Worm (Caenorhabditis elegans) whole organism, mixed stage, embryonic: Measurements from ENCODE around the gene dct-1.

Experiments
- M03D4.4 ChIP-seq: sonication (generic microtip); optimal IDR thresholded peaks from 2 replicates; lab custom pipeline; 2017; ENCODE audit warnings: mild to moderate bottlenecking, missing genetic modification characterization, missing compliant biosample characterization
- bed-3 ChIP-seq: fragments of 200-800 bp; sonication (Bioruptor generic); optimal IDR thresholded peaks from 3 replicates; lab custom pipeline; 2018; ENCODE audit warnings: mild to moderate bottlenecking, missing genetic modification characterization, moderate library complexity, missing compliant biosample characterization
- ceh-39 ChIP-seq: fragments of 150-350 bp; optimal IDR thresholded peaks from 2 replicates; lab custom pipeline; 2014; ENCODE audit warnings: missing biosample characterization, missing genetic modification characterization
- ceh-43 ChIP-seq: fragments of 200-800 bp; sonication (Bioruptor generic); optimal IDR thresholded peaks from 2 replicates; lab custom pipeline; 2018; ENCODE audit warnings: mild to moderate bottlenecking, missing genetic modification characterization, moderate library complexity, missing compliant biosample characterization
- ces-1 ChIP-seq: fragments of 150-350 bp; optimal IDR thresholded peaks from 2 replicates; lab custom pipeline; 2014; ENCODE audit warnings: missing biosample characterization, missing genetic modification reagents, missing genetic modification characterization
- cnd-1 ChIP-seq: fragments of 200-800 bp; sonication (Bioruptor generic); optimal IDR thresholded peaks from 2 replicates; lab custom pipeline; 2018; ENCODE audit warnings: mild to moderate bottlenecking, missing genetic modification characterization, missing compliant biosample characterization
- drap-1 ChIP-seq: fragments of 200-800 bp; sonication (Bioruptor generic); optimal IDR thresholded peaks from 3 replicates; lab custom pipeline; 2018; ENCODE audit warnings: mild to moderate bottlenecking, missing genetic modification characterization, missing compliant biosample characterization
- ham-2 ChIP-seq: fragments of 200-800 bp; sonication (Bioruptor generic); optimal IDR thresholded peaks from 2 replicates; lab custom pipeline; 2018; ENCODE audit warnings: mild to moderate bottlenecking, missing genetic modification characterization, missing compliant biosample characterization
- hlh-1 ChIP-seq: fragments of 150-350 bp; optimal IDR thresholded peaks from 2 replicates; lab custom pipeline; 2014; ENCODE audit warnings: missing biosample characterization, missing genetic modification reagents, missing genetic modification characterization
- lin-13 ChIP-seq: fragments of 150-350 bp; optimal IDR thresholded peaks from 2 replicates; lab custom pipeline; 2014; ENCODE audit warnings: missing biosample characterization, missing genetic modification characterization
- lin-32 ChIP-seq: fragments of 200-800 bp; sonication (Bioruptor generic); optimal IDR thresholded peaks from 2 replicates; lab custom pipeline; 2018; ENCODE audit warnings: mild to moderate bottlenecking, missing genetic modification characterization, missing compliant biosample characterization
- lsy-2 ChIP-seq: fragments of 150-350 bp; optimal IDR thresholded peaks from 2 replicates; lab custom pipeline; 2014; ENCODE audit warnings: missing biosample characterization, missing genetic modification characterization
- mab-5 ChIP-seq: fragments of 150-350 bp; optimal IDR thresholded peaks from 2 replicates; lab custom pipeline; 2014; ENCODE audit warnings: missing biosample characterization, missing genetic modification characterization
- nhr-12 ChIP-seq: fragments of 150-350 bp; optimal IDR thresholded peaks from 2 replicates; lab custom pipeline; 2014; ENCODE audit warnings: missing biosample characterization, missing genetic modification characterization
- nhr-2 ChIP-seq: fragments of 150-350 bp; optimal IDR thresholded peaks from 2 replicates; lab custom pipeline; 2014; ENCODE audit warnings: missing biosample characterization, missing genetic modification characterization
- nhr-237 ChIP-seq: fragments of 150-350 bp; optimal IDR thresholded peaks from 2 replicates; lab custom pipeline; 2014; ENCODE audit warnings: missing biosample characterization, missing genetic modification characterization
- nhr-28 ChIP-seq: fragments of 150-350 bp; optimal IDR thresholded peaks from 2 replicates; lab custom pipeline; 2014; ENCODE audit warnings: missing biosample characterization, missing genetic modification characterization
- nhr-76 ChIP-seq: sonication (generic microtip); optimal IDR thresholded peaks from 2 replicates; lab custom pipeline; 2017; ENCODE audit warnings: missing biosample characterization, missing genetic modification characterization
- pha-4 ChIP-seq: fragments of 150-350 bp; optimal IDR thresholded peaks from 2 replicates; lab custom pipeline; 2018; ENCODE audit warnings: missing biosample characterization, missing genetic modification reagents, missing genetic modification characterization
- sem-2 ChIP-seq: fragments of 200-800 bp; sonication (Bioruptor generic); optimal IDR thresholded peaks from 2 replicates; lab custom pipeline; 2018; ENCODE audit warnings: mild to moderate bottlenecking, missing genetic modification characterization, missing compliant biosample characterization
- unc-120 ChIP-seq: sonication (generic microtip); optimal IDR thresholded peaks from 2 replicates; lab custom pipeline; 2017; ENCODE audit warnings: missing genetic modification characterization, missing compliant biosample characterization; ENCODE audit not compliant: poor library complexity, severe bottlenecking
- unc-62 ChIP-seq: fragments of 150-350 bp; optimal IDR thresholded peaks from 2 replicates; lab custom pipeline; 2014; ENCODE audit warnings: missing biosample characterization, missing genetic modification reagents, missing genetic modification characterization
- zip-8 ChIP-seq: fragments of 150-350 bp; optimal IDR thresholded peaks from 2 replicates; lab custom pipeline; 2014; ENCODE audit warnings: missing biosample characterization, missing genetic modification characterization
- ztf-11 ChIP-seq: fragments of 150-350 bp; optimal IDR thresholded peaks from 2 replicates; lab custom pipeline; 2014; ENCODE audit warnings: missing biosample characterization, missing genetic modification characterization

Gene dct-1

ce11 chrX:7954328-7954727, at the start of gene dct-1:
dct-1 (plus strand) TSS chrX:7954354.
- TF ChIP-seq ceh-43 (GFP tag; lab: Kevin White, UChicago), result no peak
- TF ChIP-seq M03D4.4 (tag; lab: Kevin White, UChicago), result no peak
- TF ChIP-seq ztf-11 (tag; lab: Kevin White, UChicago), result no peak
- TF ChIP-seq nhr-2 (tag; lab: Kevin White, UChicago), result no peak
- TF ChIP-seq hlh-1 (tag; lab: Kevin White, UChicago), result peak; percentile 84
- no peak for TF ChIP-seq drap-1 (GFP tag; lab: Kevin White, UChicago)
- TF ChIP-seq unc-120, result peak; percentile 11

ce11 chrX:7906430-7907014, 47.6 kb upstream of the dct-1 start, which contains the start of gene C39D10.1:
C39D10.1 (plus strand) TSS chrX:7906964.
- TF ChIP-seq unc-62 (GFP tag; lab: Kevin White, UChicago) (no peak), sem-2 (no peak), nhr-2 (tag; lab: Kevin White, UChicago) (no peak)

- TF ChIP-seq lin-13, result no peak
- TF ChIP-seq, all 35 proteins: peak for 0
Measured at ce11 chrX:7913830-7914229, 40.3 kb upstream of the dct-1 start, which contains the start of gene C39D10.7. C39D10.7 (minus strand) TSS chrX:7913930.

- no peak for TF ChIP-seq sem-2
- peak; percentile 93 for TF ChIP-seq nhr-2 (tag; lab: Kevin White, UChicago)
- peak; percentile 58 for TF ChIP-seq zip-8
Measured at ce11 chrX:7915616-7916015, 38.5 kb upstream of the dct-1 start.

DNA sequence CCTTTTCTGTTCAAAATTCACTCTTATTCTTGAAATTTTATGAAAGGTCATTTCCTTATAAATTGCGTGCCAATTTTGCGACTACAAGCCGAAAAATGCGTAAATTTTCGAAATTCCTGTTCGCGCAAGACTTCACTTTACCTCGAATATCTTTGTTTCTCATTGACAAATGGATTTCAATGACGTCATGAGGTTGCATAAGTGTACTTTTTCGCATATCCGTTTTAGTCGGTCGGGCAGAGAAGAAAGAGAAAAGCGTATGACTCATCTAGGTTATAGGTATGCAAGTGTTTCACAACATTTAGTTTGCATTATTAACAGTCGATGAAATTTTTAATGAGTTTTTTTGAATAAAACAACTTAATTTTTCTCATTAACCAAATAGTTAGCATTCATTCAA, 38.1 kb upstream of the dct-1 start:
- TF ChIP-seq M03D4.4 (tag; lab: Kevin White, UChicago) (no peak), hlh-1 (tag; lab: Kevin White, UChicago) (no peak), cnd-1 (tag; lab: Kevin White, UChicago) (no peak), nhr-237 (no peak), unc-62 (GFP tag; lab: Kevin White, UChicago) (no peak)

DNA sequence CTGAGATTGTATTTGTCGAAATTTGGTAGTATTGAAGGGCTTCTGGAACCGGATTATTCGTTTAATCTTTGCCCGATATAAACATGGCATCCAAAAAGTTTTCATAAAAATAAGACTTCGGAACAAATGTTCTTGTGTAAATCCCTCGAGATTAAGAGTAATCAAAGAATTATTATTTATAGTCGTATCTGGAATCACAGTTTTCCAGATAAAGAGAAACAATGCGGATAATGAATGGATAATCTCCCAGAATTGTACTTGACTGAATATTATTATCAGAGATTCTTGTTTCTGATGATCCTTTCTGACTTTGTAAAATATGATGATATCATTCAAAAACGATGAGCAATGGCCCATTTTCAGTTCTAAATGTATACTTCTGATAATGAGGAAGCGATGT, 33.0 kb upstream of the dct-1 start:
- TF ChIP-seq nhr-76 (tag; lab: Kevin White, UChicago), result no peak
- no peak for TF ChIP-seq drap-1 (GFP tag; lab: Kevin White, UChicago)
- TF ChIP-seq nhr-12 (tag; lab: Kevin White, UChicago), result no peak
- no peak for TF ChIP-seq unc-62 (GFP tag; lab: Kevin White, UChicago)
- no peak for TF ChIP-seq ham-2 (GFP tag; lab: Kevin White, UChicago)
- TF ChIP-seq mab-5 (tag; lab: Kevin White, UChicago), result no peak
- TF ChIP-seq bed-3 (GFP tag; lab: Kevin White, UChicago), result no peak
- no peak for TF ChIP-seq ceh-39
- no peak for TF ChIP-seq unc-120

- TF ChIP-seq nhr-76 (tag; lab: Kevin White, UChicago), result no peak
- no peak for TF ChIP-seq ztf-11 (tag; lab: Kevin White, UChicago)
- no peak for TF ChIP-seq nhr-12 (tag; lab: Kevin White, UChicago)
- no peak for TF ChIP-seq nhr-28
- no peak for TF ChIP-seq ham-2 (GFP tag; lab: Kevin White, UChicago)
Measured at ce11 chrX:7925134-7925533, 29.0 kb upstream of the dct-1 start, which contains the start of gene zig-4. zig-4 (plus strand) TSS chrX:7925434.

DNA sequence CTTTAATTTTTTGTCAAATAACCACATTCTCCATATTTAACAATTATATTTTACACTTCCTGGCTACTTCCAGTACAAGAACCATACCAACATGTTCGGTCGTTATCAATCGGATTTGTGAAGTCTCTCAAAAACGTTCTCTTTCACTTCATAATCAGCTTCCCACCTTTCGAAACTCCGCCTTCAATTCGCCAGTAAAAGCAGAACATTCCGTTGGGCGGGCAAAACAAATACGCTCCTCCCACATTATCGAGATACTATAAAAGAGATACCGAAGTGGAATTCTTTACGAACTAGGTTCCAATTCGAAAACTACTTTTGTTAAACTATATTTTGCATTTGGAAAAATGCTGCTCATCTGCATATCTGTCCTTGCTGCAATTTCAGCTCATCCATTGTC, 23.7 kb upstream of the dct-1 start, which contains the start of gene zig-3:
Gene zig-3, plus strand, starts transcription at position 301 of the 400 bp plus-strand sequence.
- TF ChIP-seq ham-2 (GFP tag; lab: Kevin White, UChicago), result no peak
- TF ChIP-seq lin-32 (GFP tag; lab: Kevin White, UChicago), result no peak
- no peak for TF ChIP-seq ces-1

- TF ChIP-seq nhr-237 (no peak), lsy-2 (no peak), ztf-11 (tag; lab: Kevin White, UChicago) (no peak), pha-4 (tag; lab: Kevin White, UChicago) (no peak), unc-62 (GFP tag; lab: Kevin White, UChicago) (no peak), ham-2 (GFP tag; lab: Kevin White, UChicago) (no peak), sem-2 (no peak)
- TF ChIP-seq, all 35 proteins: peak for 0
Measured at ce11 chrX:7932453-7932852, 21.7 kb upstream of the dct-1 start.
